Fruit fly (Drosophila melanogaster) whole organism, adult: ENCODE measurements around the gene Dhdds.

Experiments used
- CG11617 ChIP-seq: fragments of 200-800 bp; sonication (Bioruptor generic); optimal IDR thresholded peaks from 2 replicates; lab custom pipeline; 2017; ENCODE audit warnings: mild to moderate bottlenecking, missing biosample characterization, missing genetic modification reagents, missing genetic modification characterization
- CG12768 ChIP-seq: fragments of 200-800 bp; sonication (Bioruptor generic); optimal IDR thresholded peaks from 2 replicates; lab custom pipeline; 2017; ENCODE audit warnings: missing biosample characterization, missing genetic modification characterization, mild to moderate bottlenecking, moderate library complexity, missing genetic modification reagents
- CG1620 ChIP-seq: fragments of 200-800 bp; sonication (Bioruptor generic); optimal IDR thresholded peaks from 2 replicates; lab custom pipeline; 2016; ENCODE audit warnings: missing biosample characterization, missing genetic modification characterization
- CG33017 ChIP-seq: fragments of 200-800 bp; sonication (Bioruptor generic); optimal IDR thresholded peaks from 2 replicates; lab custom pipeline; 2018; ENCODE audit warnings: missing biosample characterization, mild to moderate bottlenecking, missing genetic modification characterization, moderate library complexity
- CG5204 ChIP-seq: fragments of 200-800 bp; sonication (Bioruptor generic); optimal IDR thresholded peaks from 2 replicates; lab custom pipeline; 2016; ENCODE audit warnings: missing biosample characterization, missing genetic modification characterization
- Hr96 ChIP-seq: fragments of 200-800 bp; sonication (Bioruptor generic); optimal IDR thresholded peaks from 2 replicates; lab custom pipeline; 2016; ENCODE audit warnings: missing biosample characterization, missing genetic modification characterization
- bab1 ChIP-seq: fragments of 200-800 bp; sonication (Bioruptor generic); optimal IDR thresholded peaks from 3 replicates; lab custom pipeline; 2019; ENCODE audit warnings: missing biosample characterization, mild to moderate bottlenecking, missing genetic modification characterization, moderate library complexity
- cic ChIP-seq: fragments of 200-800 bp; sonication (Bioruptor generic); optimal IDR thresholded peaks from 2 replicates; lab custom pipeline; 2017; ENCODE audit warnings: missing biosample characterization, mild to moderate bottlenecking, missing genetic modification characterization, moderate library complexity
- kay ChIP-seq: fragments of 200-800 bp; sonication (Bioruptor generic); peaks from one replicate; lab custom pipeline; 2016; ENCODE audit warnings: missing biosample characterization, missing genetic modification characterization, borderline replicate concordance
- ovo ChIP-seq: fragments of 200-800 bp; sonication (Bioruptor generic); optimal IDR thresholded peaks from 2 replicates; lab custom pipeline; 2016; ENCODE audit warnings: missing biosample characterization, missing genetic modification characterization
- pad ChIP-seq: fragments of 200-800 bp; sonication (Bioruptor generic); optimal IDR thresholded peaks from 3 replicates; lab custom pipeline; 2017; ENCODE audit warnings: missing biosample characterization, missing genetic modification characterization, mild to moderate bottlenecking, moderate library complexity, missing genetic modification reagents

DNA sequence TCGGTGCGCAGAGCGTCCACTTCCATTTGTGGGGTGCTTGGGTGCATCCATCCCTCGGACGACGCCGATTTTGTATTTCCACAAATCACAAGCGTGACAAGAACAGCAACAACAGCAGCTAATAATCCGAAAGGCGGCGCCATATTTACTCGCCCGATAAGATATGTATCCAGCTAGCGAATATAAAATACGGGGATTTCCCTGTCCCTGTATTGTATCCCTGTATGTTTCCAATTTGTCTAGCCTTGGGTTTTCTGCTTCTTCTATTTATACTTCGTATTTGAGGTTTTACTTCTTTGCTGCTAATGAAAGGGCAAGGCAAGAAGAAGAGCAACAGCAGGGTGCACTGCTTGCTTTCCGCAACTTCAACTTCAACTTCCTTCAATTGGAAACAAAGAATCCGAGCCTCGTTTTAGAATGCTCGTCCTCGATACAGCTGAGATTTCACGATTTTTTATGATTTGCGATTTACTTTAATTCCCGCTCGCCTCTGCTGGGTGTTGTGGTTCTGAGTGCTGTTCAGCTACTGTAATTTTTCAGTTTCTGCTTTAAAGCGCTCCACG lies 11.1 kb upstream of the Dhdds start:
- TF ChIP-seq CG1620 (GFP tag; lab: Kevin White, UChicago) (no peak), CG11617 (GFP tag; lab: Kevin White, UChicago) (no peak), pad (GFP tag; lab: Kevin White, UChicago) (no peak), CG12768 (GFP tag; lab: Kevin White, UChicago) (no peak), kay (GFP tag; lab: Kevin White, UChicago) (no peak), CG5204 (GFP tag; lab: Kevin White, UChicago) (no peak), bab1 (GFP tag; lab: Kevin White, UChicago) (no peak), CG33017 (no peak), Hr96 (GFP tag; lab: Kevin White, UChicago) (no peak), ovo (GFP tag; lab: Kevin White, UChicago) (no peak), cic (GFP tag; lab: Kevin White, UChicago) (no peak)
